Worm (Caenorhabditis elegans): ENCODE measurements around the gene M03C11.3.

Gene M03C11.3

ce11 chrIII:10423906-10424305 lies 19.0 kb downstream of the M03C11.3 start, which contains the start of gene M03C11.6:
Gene M03C11.6 (minus strand): TSS chrIII:10424006.
- TF ChIP-seq lsy-12 (tag; optimal IDR thresholded peaks at IDR 0.05) (no peak), egl-27 (tag; optimal IDR thresholded peaks at IDR 0.05) (no peak), elt-3 (tag; optimal IDR thresholded peaks at IDR 0.05) (no peak), nhr-23 (tag; optimal IDR thresholded peaks at IDR 0.05) (no peak), pha-4 (tag; optimal IDR thresholded peaks at IDR 0.05) (no peak), nhr-25 (tag; optimal IDR thresholded peaks at IDR 0.05) (no peak), elt-2 (tag; optimal IDR thresholded peaks at IDR 0.05) (no peak), eor-1 (tag; optimal IDR thresholded peaks at IDR 0.05) (no peak), ceh-9 (tag; optimal IDR thresholded peaks at IDR 0.05) (no peak), lin-39 (tag; optimal IDR thresholded peaks at IDR 0.05) (no peak), aly-2 (tag; optimal IDR thresholded peaks at IDR 0.05) (no peak), nhr-12 (tag; optimal IDR thresholded peaks at IDR 0.05) (no peak)

- no peak for TF ChIP-seq nfya-1 (tag; optimal IDR thresholded peaks at IDR 0.05; ENCODE audit: insufficient read depth)
- no peak for TF ChIP-seq ceh-82 (tag; optimal IDR thresholded peaks at IDR 0.05)
- TF ChIP-seq sea-2 (GFP tag; optimal IDR thresholded peaks at IDR 0.05): no peak
- no peak for TF ChIP-seq mml-1 (tag; optimal IDR thresholded peaks at IDR 0.05)
- TF ChIP-seq jun-1 (tag; optimal IDR thresholded peaks at IDR 0.05): no peak
- no peak for TF ChIP-seq tbx-2 (tag; optimal IDR thresholded peaks at IDR 0.05)
- no peak for TF ChIP-seq pqm-1 (tag; optimal IDR thresholded peaks at IDR 0.05)
- no peak for TF ChIP-seq ceh-16 (tag; optimal IDR thresholded peaks at IDR 0.05)
- no peak for TF ChIP-seq skn-1 (tag; optimal IDR thresholded peaks at IDR 0.05)
- no peak for TF ChIP-seq unc-62 (GFP tag; optimal IDR thresholded peaks at IDR 0.05)
- no peak for TF ChIP-seq nhr-25 (tag; optimal IDR thresholded peaks at IDR 0.05)
- TF ChIP-seq ceh-28 (tag; optimal IDR thresholded peaks at IDR 0.05): no peak
- no peak for TF ChIP-seq fkh-2 (tag; optimal IDR thresholded peaks at IDR 0.05)
- TF ChIP-seq snpc-4 (tag; optimal IDR thresholded peaks at IDR 0.05): no peak
- no peak for TF ChIP-seq zag-1 (tag; optimal IDR thresholded peaks at IDR 0.05)
- no peak for TF ChIP-seq nhr-23 (tag; optimal IDR thresholded peaks at IDR 0.05)
- no peak for TF ChIP-seq egl-27 (tag; optimal IDR thresholded peaks at IDR 0.05)
- TF ChIP-seq nhr-12 (tag; optimal IDR thresholded peaks at IDR 0.05): no peak
- no peak for TF ChIP-seq nhr-237 (tag; optimal IDR thresholded peaks at IDR 0.05)
- TF ChIP-seq nhr-28 (tag; optimal IDR thresholded peaks at IDR 0.05): no peak
Observed at ce11 chrIII:10427882-10428281, 23.0 kb downstream of the M03C11.3 start, which contains the start of gene prp-3. Gene prp-3 (minus strand): TSS chrIII:10427982.

- no peak for TF ChIP-seq mdl-1 (tag; optimal IDR thresholded peaks at IDR 0.05)
- no peak for TF ChIP-seq nhr-25 (tag; optimal IDR thresholded peaks at IDR 0.05)
- TF ChIP-seq ZK546.5 (tag; optimal IDR thresholded peaks at IDR 0.05): no peak
- TF ChIP-seq nhr-28 (tag; optimal IDR thresholded peaks at IDR 0.05): no peak
- TF ChIP-seq nhr-67 (tag; optimal IDR thresholded peaks at IDR 0.05): no peak
- TF ChIP-seq nhr-237 (tag; optimal IDR thresholded peaks at IDR 0.05): no peak
- no peak for TF ChIP-seq nhr-43 (tag; optimal IDR thresholded peaks at IDR 0.05; ENCODE audit: poor library complexity, severe bottlenecking)
- TF ChIP-seq R02D3.7 (tag; optimal IDR thresholded peaks at IDR 0.05): no peak
- no peak for TF ChIP-seq sea-2 (GFP tag; optimal IDR thresholded peaks at IDR 0.05)
- TF ChIP-seq unc-62 (GFP tag; optimal IDR thresholded peaks at IDR 0.05): no peak
- peak; percentile 12 for TF ChIP-seq lin-15B (tag; optimal IDR thresholded peaks at IDR 0.05)
- TF ChIP-seq nfya-1 (tag; optimal IDR thresholded peaks at IDR 0.05; ENCODE audit: insufficient read depth): peak; percentile 33
- TF ChIP-seq nhr-76 (tag; optimal IDR thresholded peaks at IDR 0.05): no peak
- no peak for TF ChIP-seq aly-2 (tag; optimal IDR thresholded peaks at IDR 0.05)
- TF ChIP-seq ceh-9 (tag; optimal IDR thresholded peaks at IDR 0.05): no peak
- TF ChIP-seq elt-2 (tag; optimal IDR thresholded peaks at IDR 0.05): no peak
- no peak for TF ChIP-seq eor-1 (tag; optimal IDR thresholded peaks at IDR 0.05)
- no peak for TF ChIP-seq skn-1 (tag; optimal IDR thresholded peaks at IDR 0.05)
- peak; percentile 90 for TF ChIP-seq lin-39 (tag; optimal IDR thresholded peaks at IDR 0.05)
- no peak for TF ChIP-seq pqm-1 (tag; optimal IDR thresholded peaks at IDR 0.05)
- TF ChIP-seq nhr-11 (tag; optimal IDR thresholded peaks at IDR 0.05): no peak
- TF ChIP-seq nhr-12 (tag; optimal IDR thresholded peaks at IDR 0.05): no peak
- TF ChIP-seq pha-4 (tag; optimal IDR thresholded peaks at IDR 0.05): no peak
- no peak for TF ChIP-seq daf-12 (tag; optimal IDR thresholded peaks at IDR 0.05)
Observed at ce11 chrIII:10432104-10432503, 27.2 kb downstream of the M03C11.3 start.
